Fruit fly (Drosophila melanogaster): Measurements from ENCODE around the gene CG18231.

The CG18231 gene

dm6 chr3L:18609320-18609719 is 2.1 kb downstream of the CG18231 start, which contains the start of gene CG32201:
CG32201 (plus strand) TSS chr3L:18609620.
- TF ChIP-seq D1 (tag; optimal IDR thresholded peaks at IDR 0.05) (no peak), rn (GFP tag; IDR thresholded peaks at IDR 0.05) (no peak), CG9948 (tag; optimal IDR thresholded peaks at IDR 0.05) (no peak), CG32121 (GFP tag; IDR thresholded peaks at IDR 0.05) (no peak), CG4496 (GFP tag; IDR thresholded peaks at IDR 0.05) (no peak), CG17806 (tag; optimal IDR thresholded peaks at IDR 0.05) (no peak), CG14655 (GFP tag; optimal IDR thresholded peaks at IDR 0.05) (no peak), fd96Ca (GFP tag; IDR thresholded peaks at IDR 0.05) (no peak), CG12605 (GFP tag; IDR thresholded peaks at IDR 0.05) (no peak), CG15710 (tag; optimal IDR thresholded peaks at IDR 0.05) (no peak), CG8301 (tag; optimal IDR thresholded peaks at IDR 0.05) (no peak), Pif1A (GFP tag; optimal IDR thresholded peaks at IDR 0.05) (no peak)

- TF ChIP-seq CG9948 (tag; optimal IDR thresholded peaks at IDR 0.05) (no peak), CG14655 (GFP tag; optimal IDR thresholded peaks at IDR 0.05) (no peak), CG13204 (GFP tag; optimal IDR thresholded peaks at IDR 0.05) (no peak), CG10348 (GFP tag; IDR thresholded peaks at IDR 0.05) (no peak), D1 (tag; optimal IDR thresholded peaks at IDR 0.05) (no peak), CG12605 (GFP tag; IDR thresholded peaks at IDR 0.05) (no peak), CG4496 (GFP tag; IDR thresholded peaks at IDR 0.05) (no peak), fd96Ca (GFP tag; IDR thresholded peaks at IDR 0.05) (no peak)
Observed at dm6 chr3L:18611600-18611999, 4.3 kb downstream of the CG18231 start, which contains the start of gene CG32199. CG32199 (plus strand) TSS chr3L:18611900.

- TF ChIP-seq gl (tag; optimal IDR thresholded peaks at IDR 0.05) (no peak), fd96Ca (GFP tag; IDR thresholded peaks at IDR 0.05) (no peak), D1 (tag; optimal IDR thresholded peaks at IDR 0.05) (peak; percentile 85), CG12605 (GFP tag; IDR thresholded peaks at IDR 0.05) (peak; percentile 31; the same call in 1 of the 2 replicates), EcR (GFP tag; optimal IDR thresholded peaks at IDR 0.05) (no peak), CG14655 (GFP tag; optimal IDR thresholded peaks at IDR 0.05) (no peak), Snoo (tag; optimal IDR thresholded peaks at IDR 0.05) (no peak), CG15710 (tag; optimal IDR thresholded peaks at IDR 0.05) (no peak)
Observed at dm6 chr3L:18617893-18618577, 10.8 kb downstream of the CG18231 start, which contains the start of the genes CG13380 and CG4174. CG13380 (minus strand) TSS chr3L:18617943. CG4174 (minus strand) TSS chr3L:18617943.

dm6 chr3L:18620988-18621734 is 13.9 kb downstream of the CG18231 start:
- TF ChIP-seq CG10348 (GFP tag; IDR thresholded peaks at IDR 0.05) = 0 out of 2 replicates have a peak, but pooled peaks have one; percentile 27
- no peak for TF ChIP-seq Pif1B (GFP tag; optimal IDR thresholded peaks at IDR 0.05)
- no peak for TF ChIP-seq gl (tag; optimal IDR thresholded peaks at IDR 0.05)
- TF ChIP-seq CG8301 (tag; optimal IDR thresholded peaks at IDR 0.05) = peak; percentile 58
- no peak for TF ChIP-seq Pif1A (GFP tag; optimal IDR thresholded peaks at IDR 0.05)
- TF ChIP-seq EcR (GFP tag; optimal IDR thresholded peaks at IDR 0.05) = peak; percentile 100
- TF ChIP-seq CG4496 (GFP tag; IDR thresholded peaks at IDR 0.05) = peak; percentile 35; the same call in 1 of the 3 replicates
- TF ChIP-seq Ets98B (GFP tag; IDR thresholded peaks at IDR 0.05) = peak; percentile 48; the same call in 1 of the 2 replicates
- no peak for TF ChIP-seq CG32121 (GFP tag; IDR thresholded peaks at IDR 0.05)
- TF ChIP-seq Snoo (tag; optimal IDR thresholded peaks at IDR 0.05) = peak; percentile 50
- TF ChIP-seq CG14655 (GFP tag; optimal IDR thresholded peaks at IDR 0.05) = peak; percentile 52
- TF ChIP-seq CG17806 (tag; optimal IDR thresholded peaks at IDR 0.05) = peak; percentile 28
- peak; percentile 14 for TF ChIP-seq CG13204 (GFP tag; optimal IDR thresholded peaks at IDR 0.05)
- TF ChIP-seq CG9948 (tag; optimal IDR thresholded peaks at IDR 0.05) = peak; percentile 11
- TF ChIP-seq CG8159 (tag; optimal IDR thresholded peaks at IDR 0.05) = peak; percentile 26

- no peak for TF ChIP-seq CG15710 (tag; optimal IDR thresholded peaks at IDR 0.05)
- TF ChIP-seq CG12605 (GFP tag; IDR thresholded peaks at IDR 0.05) = 0 out of 2 replicates have a peak, but pooled peaks have one; percentile 5
- no peak for TF ChIP-seq CG34367 (tag; optimal IDR thresholded peaks at IDR 0.05)
- peak; percentile 9; the same call in 1 of the 3 replicates for TF ChIP-seq CG4496 (GFP tag; IDR thresholded peaks at IDR 0.05)
- TF ChIP-seq CG13204 (GFP tag; optimal IDR thresholded peaks at IDR 0.05) = peak; percentile 41
- TF ChIP-seq Pif1B (GFP tag; optimal IDR thresholded peaks at IDR 0.05) = no peak
- TF ChIP-seq CG14655 (GFP tag; optimal IDR thresholded peaks at IDR 0.05) = peak; percentile 20
- TF ChIP-seq rn (GFP tag; IDR thresholded peaks at IDR 0.05) = no peak
- no peak for TF ChIP-seq Pif1A (GFP tag; optimal IDR thresholded peaks at IDR 0.05)
Observed at dm6 chr3L:18621735-18622421, 14.6 kb downstream of the CG18231 start, which contains the start of gene not. not (minus strand) TSS chr3L:18622129.

- TF ChIP-seq Snoo (tag; optimal IDR thresholded peaks at IDR 0.05) = no peak
- TF ChIP-seq CG8301 (tag; optimal IDR thresholded peaks at IDR 0.05) = no peak
- no peak for TF ChIP-seq CG4496 (GFP tag; IDR thresholded peaks at IDR 0.05)
- no peak for TF ChIP-seq rn (GFP tag; IDR thresholded peaks at IDR 0.05)
- no peak for TF ChIP-seq CG10348 (GFP tag; IDR thresholded peaks at IDR 0.05)
Observed at dm6 chr3L:18622422-18622739, 15.1 kb downstream of the CG18231 start, which contains the start of gene bora. bora (plus strand) TSS chr3L:18622692.
